Fruit fly (Drosophila melanogaster) whole organism, wandering third instar larva: ENCODE measurements around the gene CG10366.

Experiments
- Abd-B ChIP-seq: fragments of >200 bp; optimal IDR thresholded peaks from 2 replicates; lab custom pipeline; 2017; ENCODE audit warnings: missing biosample characterization, missing genetic modification characterization
- CG9705 ChIP-seq: fragments of 200-800 bp; sonication (Bioruptor generic); optimal IDR thresholded peaks from 2 replicates; lab custom pipeline; 2018; ENCODE audit warnings: missing biosample characterization, mild to moderate bottlenecking, missing genetic modification characterization
- CrebA ChIP-seq: fragments of 200-800 bp; sonication (Bioruptor generic); optimal IDR thresholded peaks from 2 replicates; lab custom pipeline; 2016; ENCODE audit warnings: missing biosample characterization, mild to moderate bottlenecking, missing genetic modification characterization, borderline replicate concordance
- Dfd ChIP-seq: fragments of >200 bp; optimal IDR thresholded peaks from 2 replicates; lab custom pipeline; 2017; ENCODE audit warnings: missing biosample characterization, missing genetic modification characterization
- Dif ChIP-seq: fragments of 200-275, 200-300 bp; sonication (Bioruptor generic); optimal IDR thresholded peaks from 2 replicates; lab custom pipeline; 2018; ENCODE audit warnings: missing biosample characterization, missing genetic modification characterization; ENCODE audit not compliant: partially characterized antibody
- GATAd ChIP-seq: sonication (Bioruptor generic); optimal IDR thresholded peaks from 2 replicates; lab custom pipeline; 2016; ENCODE audit warnings: missing biosample characterization, missing genetic modification characterization
- HLH106 ChIP-seq: fragments of 200-800 bp; optimal IDR thresholded peaks from 3 replicates; lab custom pipeline; 2019; ENCODE audit warnings: missing biosample characterization, mild to moderate bottlenecking, missing genetic modification characterization, moderate library complexity
- Hnf4 ChIP-seq: fragments of 200-800 bp; sonication (Bioruptor generic); optimal IDR thresholded peaks from 2 replicates; lab custom pipeline; 2016; ENCODE audit warnings: missing biosample characterization, mild to moderate bottlenecking, missing genetic modification characterization
- Hr78 ChIP-seq: fragments of >200 bp; optimal IDR thresholded peaks from 2 replicates; lab custom pipeline; 2017; ENCODE audit warnings: missing biosample characterization, missing genetic modification characterization
- Hr83 ChIP-seq: fragments of 200-300 bp; sonication (Bioruptor generic); optimal IDR thresholded peaks from 2 replicates; lab custom pipeline; 2016; ENCODE audit warnings: missing biosample characterization, mild to moderate bottlenecking, missing genetic modification characterization, moderate library complexity; ENCODE audit not compliant: poor library complexity, severe bottlenecking
- Jra ChIP-seq: sonication (Bioruptor generic); optimal IDR thresholded peaks from 2 replicates; lab custom pipeline; 2016; ENCODE audit warnings: missing biosample characterization, missing genetic modification characterization
- Mio ChIP-seq: sonication (Bioruptor generic); optimal IDR thresholded peaks from 2 replicates; lab custom pipeline; 2016; ENCODE audit warnings: missing biosample characterization, missing genetic modification characterization
- Myc ChIP-seq: fragments of >200 bp; optimal IDR thresholded peaks from 2 replicates; lab custom pipeline; 2017
- N ChIP-seq: fragments of >200 bp; optimal IDR thresholded peaks from 2 replicates; lab custom pipeline; 2018; ENCODE audit warnings: missing biosample characterization, missing external identifiers, missing genetic modification characterization
- OdsH ChIP-seq: fragments of 200-800 bp; sonication (Bioruptor generic); optimal IDR thresholded peaks from 2 replicates; lab custom pipeline; 2016; ENCODE audit warnings: missing biosample characterization, mild to moderate bottlenecking, missing genetic modification characterization
- Rel ChIP-seq, 2 experiments: fragments of 200-800 bp; sonication (Bioruptor generic) in 1 of 2; optimal IDR thresholded peaks; 2 replicates in 1 of 2; 3 replicates in 1 of 2; lab custom pipeline; 2016 to 2019; ENCODE audit warnings: mild to moderate bottlenecking in 2 of 2, missing biosample characterization in 2 of 2, missing genetic modification characterization in 2 of 2, moderate library complexity in 1 of 2
- Sp1 ChIP-seq: fragments of 200-800 bp; sonication (Bioruptor generic); optimal IDR thresholded peaks from 3 replicates; lab custom pipeline; 2019; ENCODE audit warnings: missing biosample characterization, mild to moderate bottlenecking, missing genetic modification characterization, moderate library complexity
- Vsx2 ChIP-seq: fragments of 200-300, 225-300 bp; sonication (Bioruptor generic); optimal IDR thresholded peaks from 2 replicates; lab custom pipeline; 2018; ENCODE audit warnings: missing biosample characterization, missing genetic modification characterization; ENCODE audit not compliant: partially characterized antibody
- br ChIP-seq: fragments of 200-800 bp; sonication (Bioruptor generic); optimal IDR thresholded peaks from 2 replicates; lab custom pipeline; 2016; ENCODE audit warnings: missing biosample characterization, missing genetic modification characterization
- brk ChIP-seq: fragments of 200-800 bp; sonication (Bioruptor generic); optimal IDR thresholded peaks from 2 replicates; lab custom pipeline; 2016; ENCODE audit warnings: missing biosample characterization, mild to moderate bottlenecking, missing genetic modification characterization
- dl ChIP-seq, 2 experiments: fragments of 175-275, 200-275 bp in 1 of 2; fragments of 200-275 bp in 1 of 2; sonication (Bioruptor generic); optimal IDR thresholded peaks; lab custom pipeline; 2018; ENCODE audit warnings: mild to moderate bottlenecking in 2 of 2, missing biosample characterization in 2 of 2, missing genetic modification characterization in 2 of 2, moderate library complexity in 2 of 2; ENCODE audit not compliant: partially characterized antibody in 2 of 2, insufficient read depth in 1 of 2
- dmrt93B ChIP-seq: fragments of 200-800 bp; sonication (Bioruptor generic); optimal IDR thresholded peaks from 2 replicates; lab custom pipeline; 2018; ENCODE audit warnings: missing biosample characterization, mild to moderate bottlenecking, missing genetic modification characterization
- dsf ChIP-seq: sonication (Bioruptor generic); optimal IDR thresholded peaks from 2 replicates; lab custom pipeline; 2016; ENCODE audit warnings: missing biosample characterization, missing genetic modification characterization, borderline replicate concordance
- ey ChIP-seq: fragments of 200-800 bp; sonication (Bioruptor generic); optimal IDR thresholded peaks from 2 replicates; lab custom pipeline; 2016; ENCODE audit warnings: missing biosample characterization, missing genetic modification characterization
- foxo ChIP-seq, 2 experiments: fragments of 200-800 bp; sonication (Bioruptor generic); optimal IDR thresholded peaks; 2 replicates in 1 of 2; 3 replicates in 1 of 2; lab custom pipeline; 2016 to 2017; ENCODE audit warnings: missing biosample characterization in 2 of 2, missing genetic modification characterization in 2 of 2
- fru ChIP-seq: fragments of 200-800 bp; sonication (Bioruptor generic); optimal IDR thresholded peaks from 3 replicates; lab custom pipeline; 2016; ENCODE audit warnings: missing biosample characterization, mild to moderate bottlenecking, missing genetic modification characterization
- h ChIP-seq: fragments of 200-800 bp; sonication (Bioruptor generic); optimal IDR thresholded peaks from 3 replicates; lab custom pipeline; 2016; ENCODE audit warnings: missing biosample characterization, mild to moderate bottlenecking, missing genetic modification characterization
- jim ChIP-seq: fragments of 175-275, 200-325 bp; sonication (Bioruptor generic); optimal IDR thresholded peaks from 2 replicates; lab custom pipeline; 2016; ENCODE audit warnings: missing biosample characterization, mild to moderate bottlenecking, missing genetic modification characterization
- lola ChIP-seq: fragments of >200 bp; optimal IDR thresholded peaks from 2 replicates; lab custom pipeline; 2017; ENCODE audit warnings: missing biosample characterization, missing genetic modification characterization
- pan ChIP-seq: fragments of >200 bp; optimal IDR thresholded peaks from 2 replicates; lab custom pipeline; 2017
- psq ChIP-seq: fragments of 200-800 bp; sonication (Bioruptor generic); optimal IDR thresholded peaks from 3 replicates; lab custom pipeline; 2017; ENCODE audit warnings: missing biosample characterization, mild to moderate bottlenecking, missing genetic modification characterization, moderate library complexity
- rgr ChIP-seq: fragments of 200-800 bp; sonication (Bioruptor generic); optimal IDR thresholded peaks from 3 replicates; lab custom pipeline; 2016; ENCODE audit warnings: missing biosample characterization, mild to moderate bottlenecking, missing genetic modification characterization
- sage ChIP-seq: fragments of 200-800 bp; sonication (Bioruptor generic); optimal IDR thresholded peaks from 2 replicates; lab custom pipeline; 2016; ENCODE audit warnings: missing biosample characterization, mild to moderate bottlenecking, missing genetic modification characterization
- sv ChIP-seq: fragments of 200-800 bp; sonication (Bioruptor generic); optimal IDR thresholded peaks from 3 replicates; lab custom pipeline; 2016; ENCODE audit warnings: missing biosample characterization, missing genetic modification characterization
- tai ChIP-seq: sonication (Bioruptor generic); optimal IDR thresholded peaks from 2 replicates; lab custom pipeline; 2016; ENCODE audit warnings: missing biosample characterization, missing genetic modification characterization
- usp ChIP-seq: fragments of >200 bp; optimal IDR thresholded peaks from 2 replicates; lab custom pipeline; 2017; ENCODE audit warnings: missing biosample characterization, missing genetic modification characterization
- woc ChIP-seq: sonication (Bioruptor generic); optimal IDR thresholded peaks from 2 replicates; lab custom pipeline; 2016; ENCODE audit warnings: missing biosample characterization, mild to moderate bottlenecking, missing genetic modification characterization

Gene CG10366

dm6 chr2L:19563029-19563980, 20.7 kb upstream of the CG10366 start, which contains the start of gene CG13078:
Gene CG13078 (plus strand): TSS chr2L:19563930.
- TF ChIP-seq CG9705 (GFP tag; lab: Kevin White, UChicago) (no peak), h (GFP tag; lab: Kevin White, UChicago) (peak; percentile 16), Hr83 (GFP tag; lab: Kevin White, UChicago) (no peak)
- TF ChIP-seq, all 38 proteins: peak for 1

- TF ChIP-seq rgr (no peak), Myc (lab: Kevin White, UChicago) (peak; percentile 75), Dif (GFP tag; lab: Kevin White, UChicago) (peak; percentile 28)
Observed at dm6 chr2L:19565233-19565898, 18.7 kb upstream of the CG10366 start, which contains the start of gene CG13077. Gene CG13077 (plus strand): TSS chr2L:19565863.

DNA sequence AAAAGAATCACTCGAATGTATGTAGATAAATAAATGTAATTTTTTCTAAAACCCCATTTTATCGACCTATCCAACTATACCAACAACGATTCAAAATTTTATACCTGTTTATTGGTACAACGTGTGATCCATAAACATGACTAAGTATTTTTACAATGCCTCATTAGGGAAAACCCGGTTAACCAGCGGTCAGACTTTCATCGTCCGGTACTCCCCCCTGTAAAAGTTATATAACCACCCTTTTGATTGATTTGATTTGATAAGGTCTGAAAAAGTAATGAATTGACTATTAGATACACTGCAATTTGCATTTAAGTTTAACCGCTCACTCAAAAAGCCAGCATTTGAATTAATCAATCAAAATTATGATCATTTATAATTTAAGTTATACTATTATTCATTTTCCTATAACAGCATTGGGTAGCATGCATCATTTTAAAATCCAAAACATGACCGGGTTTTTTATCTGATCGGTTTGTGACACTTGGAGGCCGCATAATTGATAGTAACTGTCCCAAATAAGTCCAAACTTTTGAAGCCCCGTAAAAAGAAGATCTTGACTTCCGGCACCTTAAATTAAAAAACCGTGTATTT, 16.6 kb upstream of the CG10366 start:
- TF ChIP-seq Rel (GFP tag; optimal IDR thresholded peaks at IDR 0.05; lab: Kevin White, UChicago) (no peak), Rel (tag; optimal IDR thresholded peaks at IDR 0.05; lab: Kevin White, UChicago) (peak; percentile 86), sage (no peak), HLH106 (tag; lab: Kevin White, UChicago) (no peak), ey (GFP tag; lab: Kevin White, UChicago) (no peak), woc (GFP tag; lab: Kevin White, UChicago) (no peak), Dif (GFP tag; lab: Kevin White, UChicago) (no peak), CrebA (no peak)

DNA sequence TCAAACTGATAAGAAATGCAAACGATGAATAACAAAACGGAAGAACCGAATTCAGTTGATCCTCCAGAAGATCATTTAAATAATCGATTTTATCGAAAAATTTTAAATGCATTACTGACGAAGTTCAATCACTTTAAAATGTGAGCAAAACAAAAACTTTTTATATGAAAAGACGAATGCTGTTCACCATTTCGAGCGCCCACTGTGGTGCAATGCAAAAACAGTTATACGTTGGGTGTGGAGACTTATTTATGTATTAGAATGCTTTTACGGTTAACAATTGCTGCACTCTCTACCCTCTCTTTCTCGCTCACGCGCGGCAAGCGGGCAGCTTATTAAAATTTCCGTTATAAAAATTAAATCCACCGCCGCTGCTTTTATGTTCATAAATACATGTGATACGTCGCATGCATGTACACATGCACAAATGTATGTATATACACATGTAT, 13.2 kb upstream of the CG10366 start:
- TF ChIP-seq Vsx2 (GFP tag; lab: Kevin White, UChicago) (no peak), Sp1 (GFP tag; lab: Kevin White, UChicago) (peak; percentile 15), Mio (GFP tag; lab: Kevin White, UChicago) (no peak), Hnf4 (GFP tag; lab: Kevin White, UChicago) (peak; percentile 1), lola (GFP tag; lab: Kevin White, UChicago) (no peak), brk (GFP tag; lab: Kevin White, UChicago) (peak; percentile 41), rgr (peak; percentile 57), GATAd (no peak), sv (GFP tag; lab: Kevin White, UChicago) (no peak), Rel (GFP tag; optimal IDR thresholded peaks at IDR 0.05; lab: Kevin White, UChicago) (no peak), Rel (tag; optimal IDR thresholded peaks at IDR 0.05; lab: Kevin White, UChicago) (peak; percentile 4), Hr83 (GFP tag; lab: Kevin White, UChicago) (no peak), CrebA (no peak), Myc (lab: Kevin White, UChicago) (no peak), dl (GFP tag; optimal IDR thresholded peaks at IDR 0.05; lab: Kevin White, UChicago; ENCODE audit: insufficient read depth in 1 of 2, partially characterized antibody in 2 of 2) (peak in 1 of 2 experiments; percentile 1), N (GFP tag; lab: Kevin White, UChicago) (no peak), Dif (GFP tag; lab: Kevin White, UChicago) (no peak), HLH106 (tag; lab: Kevin White, UChicago) (peak; percentile 37), usp (GFP tag; lab: Kevin White, UChicago) (no peak), psq (GFP tag; lab: Kevin White, UChicago) (no peak), jim (no peak), tai (no peak), dsf (no peak), OdsH (GFP tag; lab: Kevin White, UChicago) (peak; percentile 39), h (GFP tag; lab: Kevin White, UChicago) (peak; percentile 64), Jra (GFP tag; lab: Kevin White, UChicago) (no peak), Abd-B (GFP tag; lab: Kevin White, UChicago) (no peak), dmrt93B (no peak), br (GFP tag; lab: Kevin White, UChicago) (peak; percentile 46), ey (GFP tag; lab: Kevin White, UChicago) (peak; percentile 57), CG9705 (GFP tag; lab: Kevin White, UChicago) (no peak), pan (lab: Kevin White, UChicago) (no peak), sage (no peak), fru (peak; percentile 55), foxo (GFP tag; optimal IDR thresholded peaks at IDR 0.05; lab: Kevin White, UChicago) (peak in 1 of 2 experiments; percentile 62), Dfd (GFP tag; lab: Kevin White, UChicago) (no peak), Hr78 (GFP tag; lab: Kevin White, UChicago) (no peak)
